Worm (Caenorhabditis elegans) whole organism, L4/young adult: ENCODE data around the gene C35C5.10.
A peak's percentile ranks its signal among the peaks of the same experiment; 100 is the strongest.

ENCODE experiments used
- W03F9.2 ChIP-seq: fragments of 150-350 bp; optimal IDR thresholded peaks from 2 replicates; lab custom pipeline; 2014; ENCODE audit warnings: missing biosample characterization, missing genetic modification characterization
- dao-5 ChIP-seq: sonication (generic microtip); optimal IDR thresholded peaks from 2 replicates; lab custom pipeline; 2016; ENCODE audit warnings: missing genotype, missing genetic modification characterization, moderate library complexity, missing compliant biosample characterization
- him-1 ChIP-seq: sonication (generic microtip); optimal IDR thresholded peaks from 2 replicates; lab custom pipeline; 2016; ENCODE audit warnings: missing genotype, missing genetic modification reagents, missing genetic modification characterization, missing compliant biosample characterization

Gene C35C5.10

ce11 chrX:11572205-11572604 lies 16.2 kb downstream of the C35C5.10 start, which contains the start of gene frm-3:
Gene frm-3 (plus strand): TSS chrX:11572505.
- TF ChIP-seq him-1 (tag; lab: Kevin White, UChicago) (no peak), W03F9.2 (tag; lab: Kevin White, UChicago) (no peak), dao-5 (tag; lab: Kevin White, UChicago) (no peak)

- TF ChIP-seq dao-5 (tag; lab: Kevin White, UChicago) = no peak
- TF ChIP-seq W03F9.2 (tag; lab: Kevin White, UChicago) = no peak
- TF ChIP-seq him-1 (tag; lab: Kevin White, UChicago) = no peak
These were observed 18.1 kb downstream of the C35C5.10 start for ce11 chrX:11574167-11574566.

ce11 chrX:11576429-11577088 lies 20.5 kb downstream of the C35C5.10 start:
- TF ChIP-seq dao-5 (tag; lab: Kevin White, UChicago) = no peak
- TF ChIP-seq him-1 (tag; lab: Kevin White, UChicago) = no peak
- no peak for TF ChIP-seq W03F9.2 (tag; lab: Kevin White, UChicago)

- no peak for TF ChIP-seq W03F9.2 (tag; lab: Kevin White, UChicago)
- no peak for TF ChIP-seq dao-5 (tag; lab: Kevin White, UChicago)
- TF ChIP-seq him-1 (tag; lab: Kevin White, UChicago) = no peak
These were observed 29.3 kb downstream of the C35C5.10 start, which contains the start of gene abts-2 for ce11 chrX:11585375-11585774. Gene abts-2 (plus strand): TSS chrX:11585675.

ce11 chrX:11585894-11586293 lies 29.9 kb downstream of the C35C5.10 start:
- no peak for TF ChIP-seq dao-5 (tag; lab: Kevin White, UChicago)
- no peak for TF ChIP-seq W03F9.2 (tag; lab: Kevin White, UChicago)
- no peak for TF ChIP-seq him-1 (tag; lab: Kevin White, UChicago)

ce11 chrX:11590545-11590944 lies 34.5 kb downstream of the C35C5.10 start:
- TF ChIP-seq W03F9.2 (tag; lab: Kevin White, UChicago) = no peak
- TF ChIP-seq dao-5 (tag; lab: Kevin White, UChicago) = no peak
- TF ChIP-seq him-1 (tag; lab: Kevin White, UChicago) = no peak

- no peak for TF ChIP-seq W03F9.2 (tag; lab: Kevin White, UChicago)
- no peak for TF ChIP-seq him-1 (tag; lab: Kevin White, UChicago)
- TF ChIP-seq dao-5 (tag; lab: Kevin White, UChicago) = no peak
These were observed 35.6 kb downstream of the C35C5.10 start, which contains the start of gene F52D10.2 for ce11 chrX:11591620-11592019. Gene F52D10.2 (minus strand): TSS chrX:11591720.

- TF ChIP-seq dao-5 (tag; lab: Kevin White, UChicago) (no peak), W03F9.2 (tag; lab: Kevin White, UChicago) (no peak), him-1 (tag; lab: Kevin White, UChicago) (no peak)
These were observed 36.5 kb downstream of the C35C5.10 start for ce11 chrX:11592539-11592938.

ce11 chrX:11596876-11597275 lies 40.8 kb downstream of the C35C5.10 start:
- TF ChIP-seq him-1 (tag; lab: Kevin White, UChicago) = no peak
- no peak for TF ChIP-seq dao-5 (tag; lab: Kevin White, UChicago)
- TF ChIP-seq W03F9.2 (tag; lab: Kevin White, UChicago) = no peak

- TF ChIP-seq W03F9.2 (tag; lab: Kevin White, UChicago) (no peak), him-1 (tag; lab: Kevin White, UChicago) (no peak), dao-5 (tag; lab: Kevin White, UChicago) (no peak)
These were observed 42.8 kb downstream of the C35C5.10 start for ce11 chrX:11598839-11599238.

ce11 chrX:11600488-11601106 lies 44.6 kb downstream of the C35C5.10 start:
- no peak for TF ChIP-seq dao-5 (tag; lab: Kevin White, UChicago)
- no peak for TF ChIP-seq W03F9.2 (tag; lab: Kevin White, UChicago)
- TF ChIP-seq him-1 (tag; lab: Kevin White, UChicago) = no peak

ce11 chrX:11603234-11604108 lies 47.4 kb downstream of the C35C5.10 start:
- TF ChIP-seq him-1 (tag; lab: Kevin White, UChicago) (peak; percentile 7), dao-5 (tag; lab: Kevin White, UChicago) (no peak)
